Worm (Caenorhabditis elegans) whole organism, dauer: Measurements from ENCODE around the gene ZK666.11.
"Not testable (repeated sequence)": the region's sequence is repeated elsewhere in the genome, so short reads cannot be mapped to it uniquely, and the experiment has no call there.

ENCODE experiments used
- unc-62 ChIP-seq: sonication (generic microtip); optimal IDR thresholded peaks from 2 replicates; lab custom pipeline; 2017; ENCODE audit warnings: missing biosample characterization, missing genetic modification reagents, missing genetic modification characterization

ZK666.11 gene

DNA sequence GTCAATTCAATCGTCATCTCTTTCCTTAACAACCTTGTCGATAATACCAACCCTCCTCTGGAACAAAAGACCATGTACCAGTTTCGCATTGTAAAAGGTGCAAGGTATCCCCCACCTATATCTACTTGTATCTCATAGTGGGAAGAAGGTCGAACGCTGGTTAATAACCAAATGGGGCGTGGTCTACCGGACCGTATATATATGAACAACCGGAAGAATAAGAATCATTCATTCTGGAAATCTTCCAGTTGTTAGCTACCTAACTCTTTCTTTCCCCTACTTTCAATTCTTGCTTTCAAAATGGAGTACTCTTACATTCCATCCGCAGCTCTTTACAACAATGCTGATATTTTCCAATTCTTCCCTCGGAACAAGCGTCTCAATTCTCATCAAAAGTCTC is 21.1 kb upstream of the ZK666.11 start, which contains the start of gene ZK673.5:
TSS of gene ZK673.5 (plus strand) at position 301 of the 400 bp plus-strand sequence.
- TF ChIP-seq unc-62, result no peak

ce11 chrII:10464230-10464920 is 17.9 kb upstream of the ZK666.11 start, which contains the start of the genes ZK673.6 and sdz-37:
Gene ZK673.6 (minus strand): TSS chrII:10464330.
Gene sdz-37 (plus strand): TSS chrII:10464870.
- no peak for TF ChIP-seq unc-62

DNA sequence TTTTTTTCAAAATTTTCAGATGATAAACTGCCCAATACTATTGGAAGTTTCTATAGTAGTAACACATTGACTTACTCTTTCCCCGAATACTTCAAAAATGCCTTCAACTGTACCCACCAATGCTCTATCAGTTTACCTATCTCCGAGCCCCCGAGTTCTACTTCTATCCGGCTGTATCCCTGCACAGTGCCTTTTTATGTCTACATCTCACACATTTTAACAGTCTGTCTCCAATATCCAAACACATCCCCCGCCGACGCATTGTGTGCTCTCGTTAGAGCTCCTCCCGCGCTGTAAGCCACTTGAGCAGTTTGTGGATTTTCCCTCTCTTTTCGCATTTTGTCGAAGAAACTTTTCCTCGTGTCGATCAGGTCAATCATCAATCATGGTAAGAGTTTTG is 15.8 kb upstream of the ZK666.11 start, which contains the start of gene tnc-2:
TSS of gene tnc-2 (plus strand) at position 301 of the 400 bp plus-strand sequence.
- no peak for TF ChIP-seq unc-62

ce11 chrII:10470159-10470558 is 12.2 kb upstream of the ZK666.11 start, which contains the start of gene clec-143:
Gene clec-143 (minus strand): TSS chrII:10470297.
- no peak for TF ChIP-seq unc-62

DNA sequence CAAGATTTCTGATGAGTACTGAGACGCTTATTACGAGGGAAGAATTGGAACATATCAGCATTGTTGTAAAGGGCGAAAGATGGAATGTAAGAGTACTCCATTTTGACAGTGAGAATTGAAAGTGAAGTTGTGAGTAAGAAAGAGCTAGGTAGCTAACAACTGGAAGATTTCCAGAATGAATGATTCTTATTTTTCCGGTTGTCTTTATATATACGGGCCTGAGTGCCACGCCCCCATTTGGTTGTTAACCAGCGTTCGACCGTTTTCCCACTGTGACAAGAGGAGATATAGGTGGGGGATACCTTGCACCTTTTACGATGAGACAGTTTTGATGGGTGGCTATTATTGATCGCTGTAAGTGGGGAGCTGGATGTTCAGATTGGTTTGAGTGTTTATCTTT is 11.1 kb upstream of the ZK666.11 start, which contains the start of gene ZK666.1:
TSS of gene ZK666.1 (minus strand) at position 101 of the 400 bp plus-strand sequence.
- no peak for TF ChIP-seq unc-62

DNA sequence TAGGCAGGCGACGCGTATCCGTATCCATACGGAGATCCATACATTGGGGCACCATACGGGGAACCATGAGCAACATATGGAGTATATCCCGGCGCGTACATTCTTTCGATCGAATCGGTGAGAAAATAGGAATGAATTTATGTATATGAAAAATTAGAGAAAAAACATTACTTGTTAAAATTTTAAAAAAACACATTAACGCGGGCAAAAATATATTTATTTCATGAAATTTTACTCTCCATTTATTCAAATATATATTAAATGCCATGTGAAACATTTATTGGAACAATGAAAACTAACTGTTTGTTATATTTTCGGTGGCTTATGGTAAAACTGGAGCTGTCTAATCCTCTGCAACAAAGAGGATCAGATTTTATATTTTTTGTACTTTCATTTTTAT is 10.5 kb upstream of the ZK666.11 start, which contains the start of gene ZK666.2:
TSS of gene ZK666.2 (minus strand) at position 101 of the 400 bp plus-strand sequence.
- no peak for TF ChIP-seq unc-62

- no peak for TF ChIP-seq unc-62
These were observed 6.3 kb upstream of the ZK666.11 start, which contains the start of gene clec-58 for ce11 chrII:10476039-10476438. Gene clec-58 (minus strand): TSS chrII:10476139.

DNA sequence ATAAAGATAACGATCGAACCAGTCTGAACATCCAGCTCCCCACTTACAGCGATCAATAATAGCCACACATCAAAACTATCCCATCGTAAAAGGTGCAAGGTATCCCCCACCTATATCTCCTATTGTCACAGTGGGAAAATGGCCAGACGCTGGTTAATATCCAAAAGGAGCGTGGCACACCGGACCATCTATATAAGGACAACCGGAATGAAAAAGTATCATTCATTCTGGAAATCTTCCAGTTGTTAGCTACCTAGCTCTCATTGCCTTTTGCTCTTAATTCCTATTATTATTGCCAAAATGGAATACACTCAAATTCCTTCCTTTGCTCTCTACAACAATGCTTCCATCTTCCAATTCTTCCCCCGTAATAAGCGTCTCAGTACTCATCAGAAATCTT is 5.4 kb upstream of the ZK666.11 start, which contains the start of gene ZK666.4:
TSS of gene ZK666.4 (plus strand) at position 301 of the 400 bp plus-strand sequence.
- no peak for TF ChIP-seq unc-62

- no peak for TF ChIP-seq unc-62
These were observed 3.0 kb upstream of the ZK666.11 start, which contains the start of gene clec-59 for ce11 chrII:10479348-10479747. Gene clec-59 (minus strand): TSS chrII:10479448.

DNA sequence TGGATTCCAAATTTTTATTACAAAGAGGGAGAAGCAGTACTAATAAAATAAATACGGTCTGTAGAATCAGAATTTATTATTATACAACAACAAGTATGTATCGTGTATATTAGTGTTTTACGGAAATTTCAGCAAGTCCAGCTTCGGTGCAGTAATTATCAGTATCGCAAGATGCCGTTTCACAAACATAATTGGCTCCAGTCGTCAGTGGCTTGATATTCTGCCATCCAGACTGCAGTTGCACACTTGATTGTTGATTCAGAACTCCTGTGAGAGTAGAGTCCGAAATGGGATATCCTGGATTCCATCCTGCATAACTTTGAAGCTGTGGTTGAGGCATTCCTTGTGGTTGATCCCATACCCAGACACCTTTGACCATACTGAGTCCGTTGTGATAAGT is 2.3 kb upstream of the ZK666.11 start:
- no peak for TF ChIP-seq unc-62

- no peak for TF ChIP-seq unc-62
These were observed 577 bp downstream of the ZK666.11 start for ce11 chrII:10482899-10483298.

DNA sequence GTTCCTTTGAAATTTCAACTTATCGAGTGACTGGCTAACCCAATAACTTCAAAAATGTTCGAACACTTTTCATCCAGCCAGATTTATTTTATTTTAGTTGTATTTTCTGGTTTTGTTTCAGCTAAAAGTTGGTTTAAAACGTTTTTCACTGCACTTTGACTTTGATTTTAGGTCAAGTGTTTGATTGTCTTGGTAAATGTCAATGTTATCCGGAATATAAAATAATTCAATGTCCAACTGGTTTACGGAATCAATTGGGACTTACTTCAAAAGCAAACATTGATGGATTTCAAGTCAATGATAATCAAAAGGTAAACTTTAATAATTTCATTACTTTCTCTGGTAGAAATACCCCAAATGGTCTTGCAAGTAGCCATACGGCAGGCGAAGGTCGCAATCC is 1.5 kb downstream of the ZK666.11 start:
- TF ChIP-seq unc-62, result no peak

- no peak for TF ChIP-seq unc-62
These were observed 3.3 kb downstream of the ZK666.11 start for ce11 chrII:10485640-10486039.

DNA sequence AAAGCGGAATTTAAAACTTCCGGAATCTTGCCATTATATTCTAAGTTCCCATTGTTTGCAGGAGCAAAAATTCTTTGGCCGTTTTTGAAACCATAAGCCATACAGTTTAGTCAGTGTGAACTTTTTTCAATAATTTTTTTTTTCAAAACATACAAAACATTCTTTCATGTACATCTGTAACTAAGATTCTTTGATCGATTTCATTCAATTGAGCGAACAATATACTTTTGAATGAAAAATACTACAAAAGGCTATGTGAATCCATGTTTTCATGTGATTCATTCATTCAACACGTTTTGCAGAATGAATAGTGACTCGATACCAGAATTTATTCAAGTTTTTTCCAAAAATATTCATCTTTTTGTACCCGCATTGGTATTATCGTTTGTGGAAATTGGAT is 4.4 kb downstream of the ZK666.11 start, which contains the start of gene ZK666.15:
TSS of gene ZK666.15 (plus strand) at position 301 of the 400 bp plus-strand sequence.
- no peak for TF ChIP-seq unc-62

DNA sequence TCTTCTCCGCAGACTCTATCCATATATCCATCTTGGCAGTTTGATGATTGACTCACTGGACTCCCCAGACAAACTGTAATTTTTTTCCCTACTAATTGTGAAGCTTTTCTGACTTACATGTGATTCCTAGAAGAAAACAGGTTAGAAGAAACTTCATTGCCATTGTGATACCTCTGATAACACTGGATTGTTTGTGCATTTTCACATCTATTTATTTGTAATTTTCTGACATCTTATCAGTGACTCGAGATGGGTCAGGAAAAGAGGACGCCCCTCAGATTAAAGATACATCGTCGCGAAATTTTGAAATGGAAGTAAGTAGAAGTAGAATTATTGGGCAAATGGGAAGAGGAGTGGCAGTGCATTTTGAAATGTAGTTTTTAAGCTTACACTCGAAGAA is 8.0 kb downstream of the ZK666.11 start, which contains the start of gene clec-61:
TSS of gene clec-61 (minus strand) at position 209 of the 400 bp plus-strand sequence.
- no peak for TF ChIP-seq unc-62

ce11 chrII:10493034-10493433 is 10.7 kb downstream of the ZK666.11 start, which contains the start of gene ZK666.8:
Gene ZK666.8 (minus strand): TSS chrII:10493134.
- not testable (repeated sequence) for TF ChIP-seq unc-62

DNA sequence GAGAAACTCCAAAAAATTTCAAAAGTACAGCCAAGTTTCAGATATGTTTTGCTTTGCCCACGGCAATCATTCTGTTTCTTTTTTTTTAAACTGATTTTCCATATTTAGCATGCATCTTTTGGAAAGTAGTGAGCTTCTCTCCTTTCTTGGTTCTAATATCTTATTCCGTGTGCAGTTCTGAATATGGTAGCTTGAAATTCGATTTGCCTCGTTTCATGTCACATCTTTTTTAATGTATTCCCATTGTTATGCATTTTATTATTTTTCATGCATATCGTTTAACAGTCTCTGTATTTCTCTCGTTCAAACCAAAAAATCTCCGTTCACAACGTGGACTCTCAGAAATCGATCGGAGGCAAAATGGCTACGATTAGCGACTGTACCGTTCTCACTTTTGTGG is 12.1 kb downstream of the ZK666.11 start, which contains the start of gene ZK666.14:
TSS of gene ZK666.14 (plus strand) at position 301 of the 400 bp plus-strand sequence.
- no peak for TF ChIP-seq unc-62
